Worm (Caenorhabditis elegans): Measurements from ENCODE around the gene H04D03.2.

H04D03.2 gene

ce11 chrIII:10407198-10407663 lies 35.0 kb downstream of the H04D03.2 start, which contains the start of gene hat-1 (continued):
- peak; percentile 97 for TF ChIP-seq nhr-20 (tag; optimal IDR thresholded peaks at IDR 0.05)
- TF ChIP-seq nhr-85 (tag) = peak; percentile 99
- TF ChIP-seq efl-3 (GFP tag; optimal IDR thresholded peaks at IDR 0.05) = peak; percentile 54
- peak; percentile 92 to 95 (median 94) for TF ChIP-seq dpl-1 (GFP tag; optimal IDR thresholded peaks at IDR 0.05)
- peak; percentile 82 for TF ChIP-seq blmp-1 (tag; optimal IDR thresholded peaks at IDR 0.05)
- TF ChIP-seq zip-4 (GFP tag; optimal IDR thresholded peaks at IDR 0.05) = peak; percentile 99
- TF ChIP-seq skn-1 (tag; optimal IDR thresholded peaks at IDR 0.05) = peak; percentile 93
- TF ChIP-seq lsy-2 (tag; optimal IDR thresholded peaks at IDR 0.05) = peak; percentile 95 to 96
- peak; percentile 95 for TF ChIP-seq mep-1 (tag; optimal IDR thresholded peaks at IDR 0.05)
- no peak for TF ChIP-seq hlh-17 (GFP tag; optimal IDR thresholded peaks at IDR 0.05; ENCODE audit: borderline replicate concordance)
- TF ChIP-seq nhr-12 (tag; optimal IDR thresholded peaks at IDR 0.05) = no peak
- peak in 1 of 2 experiments; percentile 7 for TF ChIP-seq egl-27 (tag; optimal IDR thresholded peaks at IDR 0.05)
- TF ChIP-seq lin-39 (tag; optimal IDR thresholded peaks at IDR 0.05) = peak; percentile 95
- peak in 3 of 6 experiments; percentile 71 to 95 (median 91) for TF ChIP-seq elt-3 (tag; optimal IDR thresholded peaks at IDR 0.05)
- peak; percentile 77 for TF ChIP-seq hpl-2 (GFP tag; optimal IDR thresholded peaks at IDR 0.05)
- TF ChIP-seq nhr-28 (tag; optimal IDR thresholded peaks at IDR 0.05) = no peak
- no peak for TF ChIP-seq lir-3 (tag; optimal IDR thresholded peaks at IDR 0.05; ENCODE audit: poor library complexity)
- TF ChIP-seq elt-2 (tag; optimal IDR thresholded peaks at IDR 0.05) = peak; percentile 85
- no peak for TF ChIP-seq alr-1 (tag; optimal IDR thresholded peaks at IDR 0.05; ENCODE audit: borderline replicate concordance)
- TF ChIP-seq fos-1 (tag; optimal IDR thresholded peaks at IDR 0.05) = peak; percentile 92
- TF ChIP-seq sup-37 (GFP tag; optimal IDR thresholded peaks at IDR 0.05) = peak; percentile 87
- peak; percentile 98 for TF ChIP-seq isw-1 (GFP tag; IDR thresholded peaks at IDR 0.05)
- peak; percentile 86 for TF ChIP-seq fkh-10 (GFP tag; optimal IDR thresholded peaks at IDR 0.05)
- TF ChIP-seq nhr-84 (tag; optimal IDR thresholded peaks at IDR 0.05) = no peak
- TF ChIP-seq ets-5 (GFP tag; IDR thresholded peaks at IDR 0.05) = no peak
- TF ChIP-seq nhr-237 (tag; optimal IDR thresholded peaks at IDR 0.05) = peak; percentile 83
- TF ChIP-seq C16A3.4 (tag; optimal IDR thresholded peaks at IDR 0.05) = peak; percentile 88
- TF ChIP-seq ceh-8 (GFP tag; optimal IDR thresholded peaks at IDR 0.05) = peak; percentile 88
- peak; percentile 83 for TF ChIP-seq sox-4 (tag; optimal IDR thresholded peaks at IDR 0.05)
- TF ChIP-seq egl-13 (tag; optimal IDR thresholded peaks at IDR 0.05) = peak; percentile 92
- peak; percentile 94 for TF ChIP-seq C04F5.9 (tag; optimal IDR thresholded peaks at IDR 0.05)

ce11 chrIII:10404918-10405317 lies 37.3 kb downstream of the H04D03.2 start, which contains the start of the genes M03C11.3 and chl-1:
Gene M03C11.3, plus strand, starts transcription at chrIII:10405070.
Gene chl-1, minus strand, starts transcription at chrIII:10405240.
- TF ChIP-seq C16A3.4 (tag; optimal IDR thresholded peaks at IDR 0.05) (no peak), unc-98 (GFP tag; IDR thresholded peaks at IDR 0.05) (no peak), efl-1 (optimal IDR thresholded peaks at IDR 0.05) (no peak), efl-1 (GFP tag; optimal IDR thresholded peaks at IDR 0.05 in 1 of 2) (peak in 1 of 2 experiments; percentile 91), nhr-77 (tag; optimal IDR thresholded peaks at IDR 0.05) (no peak)

- TF ChIP-seq nhr-12 (tag; optimal IDR thresholded peaks at IDR 0.05) (no peak), mab-9 (GFP tag; IDR thresholded peaks at IDR 0.05) (no peak), zag-1 (tag; optimal IDR thresholded peaks at IDR 0.05) (no peak), elt-3 (tag; optimal IDR thresholded peaks at IDR 0.05) (no peak), irx-1 (tag; optimal IDR thresholded peaks at IDR 0.05) (no peak), dpl-1 (GFP tag; optimal IDR thresholded peaks at IDR 0.05) (peak in 1 of 3 experiments; percentile 49), mef-2 (tag; optimal IDR thresholded peaks at IDR 0.05) (no peak), ama-1 (optimal IDR thresholded peaks at IDR 0.05) (no peak), lsy-2 (tag; optimal IDR thresholded peaks at IDR 0.05) (peak in 1 of 2 experiments; percentile 58), mdl-1 (tag; optimal IDR thresholded peaks at IDR 0.05) (no peak), C34B4.2 (tag; optimal IDR thresholded peaks at IDR 0.05) (no peak), C16A3.4 (tag; optimal IDR thresholded peaks at IDR 0.05) (no peak), F16B12.6 (tag; optimal IDR thresholded peaks at IDR 0.05) (no peak), lin-35 (GFP tag; optimal IDR thresholded peaks at IDR 0.05) (peak in 1 of 2 experiments; percentile 34), mep-1 (tag; optimal IDR thresholded peaks at IDR 0.05) (no peak), lin-14 (GFP tag; optimal IDR thresholded peaks at IDR 0.05) (peak; percentile 79), sox-4 (tag; optimal IDR thresholded peaks at IDR 0.05) (no peak), unc-86 (tag; optimal IDR thresholded peaks at IDR 0.05) (peak; percentile 20), unc-30 (tag; optimal IDR thresholded peaks at IDR 0.05) (no peak), nhr-71 (tag; optimal IDR thresholded peaks at IDR 0.05) (peak; percentile 35), dsc-1 (tag; optimal IDR thresholded peaks at IDR 0.05) (no peak), lin-39 (tag; optimal IDR thresholded peaks at IDR 0.05) (no peak), unc-98 (GFP tag; IDR thresholded peaks at IDR 0.05) (no peak), fkh-10 (GFP tag; optimal IDR thresholded peaks at IDR 0.05) (peak; percentile 29), C04F5.9 (tag; optimal IDR thresholded peaks at IDR 0.05) (no peak), lir-3 (tag; optimal IDR thresholded peaks at IDR 0.05; ENCODE audit: poor library complexity) (no peak)
These were observed 43.3 kb downstream of the H04D03.2 start for ce11 chrIII:10398919-10399318.

All from whole organism, L1 larva.